Worm (Caenorhabditis elegans) whole organism, late embryonic: Measurements from ENCODE around the gene ran-1.

Experiments
- F13H6.1 ChIP-seq: sonication (generic microtip); optimal IDR thresholded peaks from 2 replicates; lab custom pipeline; 2016; ENCODE audit warnings: missing genetic modification characterization, missing compliant biosample characterization
- K02D7.2 ChIP-seq: sonication (generic microtip); optimal IDR thresholded peaks from 2 replicates; lab custom pipeline; 2017; ENCODE audit warnings: mild to moderate bottlenecking, missing genetic modification characterization, missing compliant biosample characterization
- T23F11.4 ChIP-seq: fragments of 200-800 bp; sonication (Bioruptor generic); optimal IDR thresholded peaks from 2 replicates; lab custom pipeline; 2018; ENCODE audit warnings: mild to moderate bottlenecking, missing genetic modification characterization, missing compliant biosample characterization
- ama-1 ChIP-seq: fragments of 150-350 bp; optimal IDR thresholded peaks from 2 replicates; lab custom pipeline; 2014
- ceh-14 ChIP-seq: sonication (generic microtip); optimal IDR thresholded peaks from 2 replicates; lab custom pipeline; 2016; ENCODE audit warnings: missing genotype, missing genetic modification characterization, missing compliant biosample characterization
- ceh-18 ChIP-seq: sonication (generic microtip); optimal IDR thresholded peaks from 2 replicates; lab custom pipeline; 2016; ENCODE audit warnings: missing genetic modification characterization, missing compliant biosample characterization
- ceh-19 ChIP-seq: fragments of 200-800 bp; sonication (Bioruptor generic); optimal IDR thresholded peaks from 2 replicates; lab custom pipeline; 2018; ENCODE audit warnings: mild to moderate bottlenecking, missing genetic modification characterization, missing compliant biosample characterization
- ceh-2 ChIP-seq: sonication (generic microtip); optimal IDR thresholded peaks from 2 replicates; lab custom pipeline; 2016; ENCODE audit warnings: missing genotype, missing genetic modification characterization, missing compliant biosample characterization
- ceh-22 ChIP-seq: sonication (generic microtip); optimal IDR thresholded peaks from 2 replicates; lab custom pipeline; 2017; ENCODE audit warnings: missing biosample characterization, missing genetic modification characterization
- ceh-24 ChIP-seq: sonication (generic microtip); optimal IDR thresholded peaks from 2 replicates; lab custom pipeline; 2016; ENCODE audit warnings: mild to moderate bottlenecking, missing genetic modification characterization, missing compliant biosample characterization
- ceh-45 ChIP-seq: fragments of 200-800 bp; sonication (Bioruptor generic); IDR thresholded peaks from 2 replicates; pipeline ENCODE4 v1.3.6; 2022; ENCODE audit warnings: missing genetic modification reagents, missing genetic modification characterization, missing compliant biosample characterization
- ceh-48 ChIP-seq: sonication (generic microtip); optimal IDR thresholded peaks from 2 replicates; lab custom pipeline; 2016; ENCODE audit warnings: missing genetic modification characterization, inconsistent platforms, missing compliant biosample characterization
- ceh-6 ChIP-seq: fragments of 200-800 bp; sonication (Bioruptor generic); optimal IDR thresholded peaks from 2 replicates; lab custom pipeline; 2018; ENCODE audit warnings: mild to moderate bottlenecking, missing genetic modification characterization, missing compliant biosample characterization
- ceh-9 ChIP-seq: sonication (generic microtip); optimal IDR thresholded peaks from 2 replicates; lab custom pipeline; 2016; ENCODE audit warnings: mild to moderate bottlenecking, missing genetic modification characterization, inconsistent platforms, missing compliant biosample characterization
- che-1 ChIP-seq: sonication (generic microtip); optimal IDR thresholded peaks from 2 replicates; lab custom pipeline; 2016; ENCODE audit warnings: mild to moderate bottlenecking, missing genetic modification characterization, missing compliant biosample characterization
- elt-2 ChIP-seq: sonication (generic microtip); optimal IDR thresholded peaks from 2 replicates; lab custom pipeline; 2016; ENCODE audit warnings: missing genetic modification reagents, missing genetic modification characterization, missing compliant biosample characterization
- elt-4 ChIP-seq: sonication (generic microtip); optimal IDR thresholded peaks from 2 replicates; lab custom pipeline; 2016; ENCODE audit warnings: missing genetic modification characterization, missing compliant biosample characterization
- eyg-1 ChIP-seq: sonication (generic microtip); optimal IDR thresholded peaks from 2 replicates; lab custom pipeline; 2016; ENCODE audit warnings: missing genotype, missing genetic modification characterization, missing compliant biosample characterization
- fax-1 ChIP-seq: sonication (generic microtip); optimal IDR thresholded peaks from 2 replicates; lab custom pipeline; 2016; ENCODE audit warnings: missing genotype, missing genetic modification characterization, missing compliant biosample characterization
- gmeb-2 ChIP-seq: sonication (generic microtip); optimal IDR thresholded peaks from 2 replicates; lab custom pipeline; 2016; ENCODE audit warnings: missing genetic modification characterization, inconsistent platforms, missing compliant biosample characterization
- hlh-15 ChIP-seq: sonication (generic microtip); optimal IDR thresholded peaks from 2 replicates; lab custom pipeline; 2016; ENCODE audit warnings: missing genetic modification characterization, missing compliant biosample characterization
- hlh-8 ChIP-seq: sonication (generic microtip); optimal IDR thresholded peaks from 2 replicates; lab custom pipeline; 2016; ENCODE audit warnings: missing genotype, missing genetic modification characterization, missing compliant biosample characterization
- nfya-1 ChIP-seq: sonication (generic microtip); optimal IDR thresholded peaks from 2 replicates; lab custom pipeline; 2017; ENCODE audit warnings: missing genetic modification characterization, mild to moderate bottlenecking, missing compliant biosample characterization, antibody characterized with exemption, moderate library complexity
- npax-4 ChIP-seq: sonication (generic microtip); optimal IDR thresholded peaks from 2 replicates; lab custom pipeline; 2016; ENCODE audit warnings: missing genetic modification characterization, missing compliant biosample characterization
- odd-2 ChIP-seq: sonication (generic microtip); optimal IDR thresholded peaks from 2 replicates; lab custom pipeline; 2017; ENCODE audit warnings: antibody characterized with exemption, mild to moderate bottlenecking, missing genetic modification characterization, missing compliant biosample characterization
- pat-9 ChIP-seq: fragments of 200-800 bp; sonication (Bioruptor generic); optimal IDR thresholded peaks from 2 replicates; lab custom pipeline; 2018; ENCODE audit warnings: mild to moderate bottlenecking, missing genetic modification characterization, moderate library complexity, missing compliant biosample characterization
- pha-2 ChIP-seq: sonication (generic microtip); optimal IDR thresholded peaks from 2 replicates; lab custom pipeline; 2017; ENCODE audit warnings: mild to moderate bottlenecking, missing genetic modification characterization, missing compliant biosample characterization
- pqm-1 ChIP-seq: sonication (generic microtip); optimal IDR thresholded peaks from 2 replicates; lab custom pipeline; 2016; ENCODE audit warnings: missing genetic modification characterization, missing compliant biosample characterization
- ref-2 ChIP-seq: sonication (generic microtip); optimal IDR thresholded peaks from 2 replicates; lab custom pipeline; 2016; ENCODE audit warnings: missing genetic modification characterization, missing compliant biosample characterization
- sdc-2 ChIP-seq: sonication (generic microtip); optimal IDR thresholded peaks from 2 replicates; lab custom pipeline; 2016; ENCODE audit warnings: missing genotype, missing genetic modification characterization, missing compliant biosample characterization
- syd-9 ChIP-seq: sonication (generic microtip); optimal IDR thresholded peaks from 2 replicates; lab custom pipeline; 2016; ENCODE audit warnings: mild to moderate bottlenecking, missing genetic modification characterization, moderate library complexity, missing compliant biosample characterization
- tbx-2 ChIP-seq: sonication (generic microtip); optimal IDR thresholded peaks from 2 replicates; lab custom pipeline; 2016; ENCODE audit warnings: missing genetic modification characterization, missing compliant biosample characterization
- tbx-7 ChIP-seq: sonication (generic microtip); optimal IDR thresholded peaks from 2 replicates; lab custom pipeline; 2016; ENCODE audit warnings: missing genotype, missing genetic modification characterization, missing compliant biosample characterization
- unc-3 ChIP-seq, 2 experiments: fragments of 200-800 bp in 1 of 2; sonication (Bioruptor generic) in 1 of 2; sonication (generic microtip) in 1 of 2; conservative IDR thresholded peaks in 1 of 2; optimal IDR thresholded peaks in 1 of 2; 2 replicates each; pipeline versions ENCODE4 v1.3.6 to Lab custom; 2016 to 2022; ENCODE audit warnings: missing compliant biosample characterization in 2 of 2, missing genetic modification characterization in 2 of 2, missing genetic modification reagents in 1 of 2
- unc-42 ChIP-seq: sonication (generic microtip); optimal IDR thresholded peaks from 2 replicates; lab custom pipeline; 2016; ENCODE audit warnings: missing genotype, missing genetic modification characterization, missing compliant biosample characterization
- unc-55 ChIP-seq: sonication (generic microtip); optimal IDR thresholded peaks from 2 replicates; lab custom pipeline; 2017; ENCODE audit warnings: missing biosample characterization, missing genetic modification reagents, missing genetic modification characterization
- zip-5 ChIP-seq: sonication (generic microtip); optimal IDR thresholded peaks from 2 replicates; lab custom pipeline; 2016; ENCODE audit warnings: missing genetic modification characterization, missing compliant biosample characterization

Gene ran-1

DNA sequence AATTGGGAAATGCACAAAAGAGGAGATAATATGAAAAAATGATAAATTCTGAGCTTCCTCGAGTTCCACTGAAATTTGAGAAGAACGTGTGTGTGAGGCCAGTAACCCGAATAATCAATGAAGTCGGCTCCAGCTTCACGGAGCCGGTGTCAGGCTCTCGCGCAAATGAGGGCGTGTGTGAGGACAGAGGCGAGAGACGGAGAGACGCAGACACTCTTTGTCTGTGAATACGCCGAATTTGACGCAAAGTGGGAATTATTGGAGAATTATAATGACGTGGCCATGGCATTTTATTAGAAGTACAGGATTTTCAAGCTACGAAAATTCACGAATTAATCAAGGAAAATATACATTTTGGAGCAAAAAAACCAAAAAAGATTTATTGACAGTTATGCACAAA, 7.6 kb downstream of the ran-1 start (continued):
- TF ChIP-seq ceh-6 (GFP tag; lab: Kevin White, UChicago) (no peak), ceh-24 (no peak), tbx-2 (tag; lab: Kevin White, UChicago) (peak; percentile 34), unc-55 (GFP tag; lab: Kevin White, UChicago) (no peak), zip-5 (tag; lab: Kevin White, UChicago) (no peak), hlh-8 (tag; lab: Kevin White, UChicago) (no peak), gmeb-2 (tag; lab: Kevin White, UChicago) (no peak), eyg-1 (tag; lab: Kevin White, UChicago) (no peak), ceh-45 (no peak), K02D7.2 (tag; lab: Kevin White, UChicago) (no peak), elt-2 (tag; lab: Kevin White, UChicago) (peak; percentile 12), syd-9 (tag; lab: Kevin White, UChicago) (no peak), ama-1 (peak; percentile 50), ceh-22 (tag; lab: Kevin White, UChicago) (no peak), ceh-19 (GFP tag; lab: Kevin White, UChicago) (no peak), F13H6.1 (no peak), che-1 (no peak), ref-2 (tag; lab: Kevin White, UChicago) (no peak), ceh-18 (tag; lab: Kevin White, UChicago) (no peak)

DNA sequence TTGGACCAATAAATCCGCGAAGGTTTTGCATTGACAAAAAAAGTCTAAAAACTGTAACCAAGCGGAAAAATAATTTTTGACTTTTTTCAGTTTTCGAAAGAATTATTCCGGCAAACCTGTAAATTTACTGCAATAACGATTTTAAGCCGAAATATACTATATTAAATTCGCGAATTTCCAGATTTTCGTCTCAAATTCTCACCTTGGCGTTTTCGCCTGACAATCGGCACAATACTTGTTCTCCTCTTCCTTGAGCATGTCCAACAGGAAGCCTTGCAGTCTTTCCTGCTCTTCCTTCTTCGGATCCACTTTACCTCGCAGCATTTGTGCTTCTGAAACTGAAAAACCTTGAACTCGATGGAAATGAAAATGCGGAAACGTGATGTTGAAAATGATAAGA, 8.1 kb downstream of the ran-1 start, which contains the start of gene smap-1:
smap-1 (minus strand) TSS at position 338 of the 400 bp plus-strand sequence.
- TF ChIP-seq elt-4 (tag; lab: Kevin White, UChicago) (no peak), fax-1 (tag; lab: Kevin White, UChicago) (no peak), odd-2 (tag; lab: Kevin White, UChicago) (no peak), pat-9 (no peak), npax-4 (tag; lab: Kevin White, UChicago) (no peak), ref-2 (tag; lab: Kevin White, UChicago) (no peak), gmeb-2 (tag; lab: Kevin White, UChicago) (no peak), ceh-6 (GFP tag; lab: Kevin White, UChicago) (no peak), tbx-2 (tag; lab: Kevin White, UChicago) (no peak), tbx-7 (no peak), unc-55 (GFP tag; lab: Kevin White, UChicago) (no peak), K02D7.2 (tag; lab: Kevin White, UChicago) (no peak), sdc-2 (no peak), ceh-2 (tag; lab: Kevin White, UChicago) (no peak), ceh-9 (no peak), unc-42 (no peak), hlh-15 (tag; lab: Kevin White, UChicago) (no peak), unc-3 (GFP tag; conservative IDR thresholded peaks at IDR 0.05; lab: Robert Waterston, UW) (no peak), unc-3 (tag; optimal IDR thresholded peaks at IDR 0.05; lab: Kevin White, UChicago) (no peak), ceh-22 (tag; lab: Kevin White, UChicago) (no peak), T23F11.4 (no peak)

DNA sequence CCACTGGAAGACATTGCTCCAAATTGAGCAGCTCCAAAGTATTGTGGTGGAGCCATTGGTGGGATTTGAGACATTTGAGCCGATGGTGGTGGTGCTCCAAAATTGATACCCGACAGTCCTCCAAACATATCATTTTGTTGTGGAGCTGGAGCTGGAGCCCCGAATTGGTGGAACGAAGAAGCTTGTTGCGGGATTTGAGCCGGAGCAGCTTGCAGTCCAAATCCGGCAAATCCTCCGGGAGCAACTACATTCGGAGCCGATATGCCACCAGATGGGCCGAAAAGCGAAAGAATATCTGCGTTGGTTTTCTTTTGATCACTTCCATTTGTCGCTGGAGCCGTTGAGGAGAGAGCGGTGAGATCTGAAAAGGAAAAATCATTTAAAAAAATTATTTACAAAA, 9.4 kb downstream of the ran-1 start:
- TF ChIP-seq fax-1 (tag; lab: Kevin White, UChicago): no peak
- no peak for TF ChIP-seq ceh-14 (tag; lab: Kevin White, UChicago)
- no peak for TF ChIP-seq ceh-48 (tag; lab: Kevin White, UChicago)
- TF ChIP-seq pha-2 (tag; lab: Kevin White, UChicago): no peak
- TF ChIP-seq ceh-2 (tag; lab: Kevin White, UChicago): no peak
- TF ChIP-seq pqm-1 (tag; lab: Kevin White, UChicago): no peak
- no peak for TF ChIP-seq nfya-1 (tag; lab: Kevin White, UChicago)
- TF ChIP-seq, all 69 proteins: peak for 0
